Fruit fly (Drosophila melanogaster): ENCODE measurements around the gene C15.

DNA sequence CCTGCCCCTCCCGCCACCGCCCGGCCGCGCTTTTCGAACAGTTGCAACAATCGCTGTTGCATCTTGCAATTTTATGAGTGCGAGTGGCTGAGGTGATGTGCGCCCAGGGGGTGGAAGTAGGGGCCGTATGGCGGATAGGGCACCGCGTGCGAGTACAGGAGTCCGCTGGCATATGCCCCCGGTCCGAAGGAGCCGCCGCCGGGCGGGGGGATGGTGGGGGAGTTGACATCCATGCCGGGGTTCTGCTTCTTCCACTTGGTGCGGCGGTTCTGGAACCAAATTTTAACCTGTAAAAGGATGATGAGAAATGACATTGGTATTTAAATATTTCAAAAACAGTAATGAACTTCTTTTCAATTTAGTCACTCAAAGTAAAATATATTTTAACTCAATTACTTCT lies 49.2 kb downstream of the C15 start:
- no peak for TF ChIP-seq CG10462 (GFP tag; optimal IDR thresholded peaks at IDR 0.05)
- TF ChIP-seq CG9817 (tag; optimal IDR thresholded peaks at IDR 0.05): no peak
- TF ChIP-seq HLHmδ (GFP tag; optimal IDR thresholded peaks at IDR 0.05): no peak
- TF ChIP-seq schlank (tag; optimal IDR thresholded peaks at IDR 0.05): no peak
- no peak for TF ChIP-seq CG18011 (GFP tag; optimal IDR thresholded peaks at IDR 0.05)
- TF ChIP-seq Elba2 (GFP tag; optimal IDR thresholded peaks at IDR 0.05): no peak
- TF ChIP-seq CG2889 (GFP tag; IDR thresholded peaks at IDR 0.05): no peak
- no peak for TF ChIP-seq Jarid2 (GFP tag; optimal IDR thresholded peaks at IDR 0.05)
- TF ChIP-seq dan (GFP tag; IDR thresholded peaks at IDR 0.05): no peak
- TF ChIP-seq ERR (GFP tag; optimal IDR thresholded peaks at IDR 0.05): no peak
- TF ChIP-seq CG10366 (GFP tag; IDR thresholded peaks at IDR 0.05): no peak
- no peak for TF ChIP-seq Eip74EF (GFP tag; optimal IDR thresholded peaks at IDR 0.05)
